Worm (Caenorhabditis elegans) whole organism, mixed stage, embryonic: ENCODE measurements around the gene haf-1.

ENCODE experiments used
- M03D4.4 ChIP-seq: sonication (generic microtip); optimal IDR thresholded peaks from 2 replicates; lab custom pipeline; 2017; ENCODE audit warnings: mild to moderate bottlenecking, missing genetic modification characterization, missing compliant biosample characterization
- bed-3 ChIP-seq: fragments of 200-800 bp; sonication (Bioruptor generic); optimal IDR thresholded peaks from 3 replicates; lab custom pipeline; 2018; ENCODE audit warnings: mild to moderate bottlenecking, missing genetic modification characterization, moderate library complexity, missing compliant biosample characterization
- blmp-1 ChIP-seq: fragments of 150-350 bp; optimal IDR thresholded peaks from 2 replicates; lab custom pipeline; 2014; ENCODE audit warnings: missing biosample characterization, missing genetic modification characterization
- ceh-39 ChIP-seq: fragments of 150-350 bp; optimal IDR thresholded peaks from 2 replicates; lab custom pipeline; 2014; ENCODE audit warnings: missing biosample characterization, missing genetic modification characterization
- ceh-43 ChIP-seq: fragments of 200-800 bp; sonication (Bioruptor generic); optimal IDR thresholded peaks from 2 replicates; lab custom pipeline; 2018; ENCODE audit warnings: mild to moderate bottlenecking, missing genetic modification characterization, moderate library complexity, missing compliant biosample characterization
- ceh-83 ChIP-seq: fragments of 200-800 bp; sonication (Bioruptor generic); optimal IDR thresholded peaks from 2 replicates; lab custom pipeline; 2018; ENCODE audit warnings: mild to moderate bottlenecking, missing genetic modification characterization, missing compliant biosample characterization
- ces-1 ChIP-seq: fragments of 150-350 bp; optimal IDR thresholded peaks from 2 replicates; lab custom pipeline; 2014; ENCODE audit warnings: missing biosample characterization, missing genetic modification reagents, missing genetic modification characterization
- cnd-1 ChIP-seq: fragments of 200-800 bp; sonication (Bioruptor generic); optimal IDR thresholded peaks from 2 replicates; lab custom pipeline; 2018; ENCODE audit warnings: mild to moderate bottlenecking, missing genetic modification characterization, missing compliant biosample characterization
- drap-1 ChIP-seq: fragments of 200-800 bp; sonication (Bioruptor generic); optimal IDR thresholded peaks from 3 replicates; lab custom pipeline; 2018; ENCODE audit warnings: mild to moderate bottlenecking, missing genetic modification characterization, missing compliant biosample characterization
- elt-3 ChIP-seq: fragments of 150-350 bp; optimal IDR thresholded peaks from 2 replicates; lab custom pipeline; 2014; ENCODE audit warnings: missing biosample characterization, missing genetic modification characterization
- flh-1 ChIP-seq: fragments of 200-800 bp; sonication (Bioruptor generic); optimal IDR thresholded peaks from 2 replicates; lab custom pipeline; 2018; ENCODE audit warnings: mild to moderate bottlenecking, missing genetic modification characterization, moderate library complexity, missing compliant biosample characterization
- ham-2 ChIP-seq: fragments of 200-800 bp; sonication (Bioruptor generic); optimal IDR thresholded peaks from 2 replicates; lab custom pipeline; 2018; ENCODE audit warnings: mild to moderate bottlenecking, missing genetic modification characterization, missing compliant biosample characterization
- hlh-1 ChIP-seq: fragments of 150-350 bp; optimal IDR thresholded peaks from 2 replicates; lab custom pipeline; 2014; ENCODE audit warnings: missing biosample characterization, missing genetic modification reagents, missing genetic modification characterization
- lin-13 ChIP-seq: fragments of 150-350 bp; optimal IDR thresholded peaks from 2 replicates; lab custom pipeline; 2014; ENCODE audit warnings: missing biosample characterization, missing genetic modification characterization
- lin-32 ChIP-seq: fragments of 200-800 bp; sonication (Bioruptor generic); optimal IDR thresholded peaks from 2 replicates; lab custom pipeline; 2018; ENCODE audit warnings: mild to moderate bottlenecking, missing genetic modification characterization, missing compliant biosample characterization
- lsy-2 ChIP-seq: fragments of 150-350 bp; optimal IDR thresholded peaks from 2 replicates; lab custom pipeline; 2014; ENCODE audit warnings: missing biosample characterization, missing genetic modification characterization
- mab-5 ChIP-seq: fragments of 150-350 bp; optimal IDR thresholded peaks from 2 replicates; lab custom pipeline; 2014; ENCODE audit warnings: missing biosample characterization, missing genetic modification characterization
- mep-1 ChIP-seq: fragments of 150-350 bp; optimal IDR thresholded peaks from 2 replicates; lab custom pipeline; 2017; ENCODE audit warnings: missing biosample characterization, missing genetic modification reagents, missing genetic modification characterization, inconsistent platforms
- nhr-12 ChIP-seq: fragments of 150-350 bp; optimal IDR thresholded peaks from 2 replicates; lab custom pipeline; 2014; ENCODE audit warnings: missing biosample characterization, missing genetic modification characterization
- nhr-2 ChIP-seq: fragments of 150-350 bp; optimal IDR thresholded peaks from 2 replicates; lab custom pipeline; 2014; ENCODE audit warnings: missing biosample characterization, missing genetic modification characterization
- nhr-237 ChIP-seq: fragments of 150-350 bp; optimal IDR thresholded peaks from 2 replicates; lab custom pipeline; 2014; ENCODE audit warnings: missing biosample characterization, missing genetic modification characterization
- nhr-28 ChIP-seq: fragments of 150-350 bp; optimal IDR thresholded peaks from 2 replicates; lab custom pipeline; 2014; ENCODE audit warnings: missing biosample characterization, missing genetic modification characterization
- nhr-76 ChIP-seq: sonication (generic microtip); optimal IDR thresholded peaks from 2 replicates; lab custom pipeline; 2017; ENCODE audit warnings: missing biosample characterization, missing genetic modification characterization
- pha-4 ChIP-seq: fragments of 150-350 bp; optimal IDR thresholded peaks from 2 replicates; lab custom pipeline; 2018; ENCODE audit warnings: missing biosample characterization, missing genetic modification reagents, missing genetic modification characterization
- snpc-4 ChIP-seq: fragments of 150-350 bp; optimal IDR thresholded peaks from 2 replicates; lab custom pipeline; 2014; ENCODE audit warnings: missing biosample characterization, missing genetic modification characterization
- sptf-1 ChIP-seq: sonication (generic microtip); optimal IDR thresholded peaks from 2 replicates; lab custom pipeline; 2017; ENCODE audit warnings: mild to moderate bottlenecking, missing genetic modification characterization, moderate library complexity, missing compliant biosample characterization
- tbx-8 ChIP-seq: fragments of 200-800 bp; sonication (Bioruptor generic); optimal IDR thresholded peaks from 2 replicates; lab custom pipeline; 2018; ENCODE audit warnings: mild to moderate bottlenecking, missing genetic modification characterization, moderate library complexity, missing compliant biosample characterization
- unc-120 ChIP-seq: sonication (generic microtip); optimal IDR thresholded peaks from 2 replicates; lab custom pipeline; 2017; ENCODE audit warnings: missing genetic modification characterization, missing compliant biosample characterization; ENCODE audit not compliant: poor library complexity, severe bottlenecking
- unc-39 ChIP-seq: fragments of 150-350 bp; optimal IDR thresholded peaks from 2 replicates; lab custom pipeline; 2014; ENCODE audit warnings: missing biosample characterization, missing genetic modification characterization
- unc-62 ChIP-seq: fragments of 150-350 bp; optimal IDR thresholded peaks from 2 replicates; lab custom pipeline; 2014; ENCODE audit warnings: missing biosample characterization, missing genetic modification reagents, missing genetic modification characterization
- zip-8 ChIP-seq: fragments of 150-350 bp; optimal IDR thresholded peaks from 2 replicates; lab custom pipeline; 2014; ENCODE audit warnings: missing biosample characterization, missing genetic modification characterization
- ztf-11 ChIP-seq: fragments of 150-350 bp; optimal IDR thresholded peaks from 2 replicates; lab custom pipeline; 2014; ENCODE audit warnings: missing biosample characterization, missing genetic modification characterization

haf-1 gene

DNA sequence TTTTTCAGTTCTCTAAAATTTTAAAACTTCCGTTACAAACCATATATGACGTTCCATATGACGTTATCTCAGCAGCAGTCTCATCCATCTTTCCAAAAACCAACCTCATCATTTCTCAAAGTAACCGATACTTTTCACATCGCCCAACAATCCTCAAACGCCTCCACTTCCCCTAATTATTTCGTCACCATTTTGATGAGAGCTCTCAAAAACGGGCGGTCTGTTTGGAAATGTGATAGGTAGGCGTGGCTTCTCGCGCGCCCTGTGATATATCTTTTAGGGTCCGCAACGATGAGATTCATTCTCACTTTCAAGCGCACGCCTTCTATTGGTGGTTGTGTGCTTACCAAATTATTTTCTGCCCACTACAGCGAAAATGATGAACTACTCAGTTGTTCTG is 7.9 kb upstream of the haf-1 start, which contains the start of gene trh-1:
TSS of gene trh-1 (plus strand) at position 301 of the 400 bp plus-strand sequence.
- TF ChIP-seq ceh-43, result no peak
- no peak for TF ChIP-seq nhr-237 (tag; lab: Kevin White, UChicago)
- no peak for TF ChIP-seq drap-1 (GFP tag; lab: Kevin White, UChicago)
- no peak for TF ChIP-seq ztf-11 (tag; lab: Kevin White, UChicago)
- TF ChIP-seq blmp-1 (tag; lab: Kevin White, UChicago), result no peak
- no peak for TF ChIP-seq elt-3 (tag; lab: Kevin White, UChicago)
- no peak for TF ChIP-seq lin-13 (tag; lab: Kevin White, UChicago)
- no peak for TF ChIP-seq lsy-2
- TF ChIP-seq nhr-28 (tag; lab: Kevin White, UChicago), result no peak
- no peak for TF ChIP-seq nhr-76 (tag; lab: Kevin White, UChicago)
- no peak for TF ChIP-seq unc-120 (tag; lab: Kevin White, UChicago)
- TF ChIP-seq flh-1, result no peak
- no peak for TF ChIP-seq hlh-1
- no peak for TF ChIP-seq cnd-1 (tag; lab: Kevin White, UChicago)
- TF ChIP-seq lin-32, result no peak
- no peak for TF ChIP-seq mab-5 (tag; lab: Kevin White, UChicago)
- TF ChIP-seq M03D4.4 (tag; lab: Kevin White, UChicago), result no peak

DNA sequence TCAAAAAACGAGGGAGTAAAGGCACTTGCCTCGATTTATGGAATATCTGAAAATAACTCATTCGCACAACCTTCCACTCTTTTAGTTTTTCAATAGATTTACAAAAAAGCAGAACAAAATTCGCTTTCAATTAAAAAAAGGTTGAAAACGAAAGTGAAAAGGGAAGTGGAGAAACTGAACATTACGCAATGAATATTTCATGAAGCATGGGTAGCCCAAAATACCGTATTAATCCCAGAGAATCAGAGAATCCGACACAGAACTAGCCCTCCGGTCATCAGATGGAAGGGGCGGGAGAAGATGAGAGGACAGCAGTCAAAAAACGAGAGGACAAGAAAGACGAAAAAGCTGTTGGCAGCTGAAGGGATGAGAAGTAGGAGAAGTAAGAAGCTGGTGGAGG is 4.8 kb upstream of the haf-1 start, which contains the start of gene C30H6.5:
TSS of gene C30H6.5 (plus strand) at position 301 of the 400 bp plus-strand sequence.
- TF ChIP-seq blmp-1 (tag; lab: Kevin White, UChicago) (no peak), zip-8 (peak; percentile 7), ceh-39 (tag; lab: Kevin White, UChicago) (no peak), flh-1 (no peak)
- TF ChIP-seq, all 35 proteins: peak for 1

DNA sequence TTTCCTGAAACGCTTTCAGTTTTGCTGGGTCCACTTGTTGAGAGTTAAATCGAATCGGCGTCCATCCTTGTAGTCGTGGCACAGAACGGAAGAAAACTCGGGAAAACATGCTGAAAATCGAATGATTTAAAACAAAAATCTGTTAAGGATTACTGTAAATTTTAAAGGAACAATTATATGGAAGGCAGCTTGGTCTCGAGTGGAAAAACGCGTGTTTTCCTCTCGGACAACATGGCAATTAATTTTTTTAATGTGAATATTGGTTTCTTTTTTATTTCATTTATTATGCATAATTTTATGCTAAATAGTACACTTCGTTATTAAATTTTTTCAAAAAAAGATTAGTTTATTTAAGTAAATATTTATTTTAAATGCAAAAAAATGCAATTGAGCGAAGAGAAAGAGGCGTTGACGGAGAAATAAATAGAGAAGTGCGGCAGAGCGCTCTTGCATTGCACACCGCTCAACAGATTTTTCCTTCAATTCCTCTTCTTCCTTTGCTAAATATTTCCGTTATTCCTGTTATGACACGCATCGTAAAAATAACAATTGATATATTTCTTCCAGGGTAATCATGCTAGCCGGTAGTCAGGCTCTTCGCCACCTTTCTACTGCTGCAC is 3.9 kb downstream of the haf-1 start, which contains the start of the genes C30H6.9 and dlat-2:
TSS of gene C30H6.9 (minus strand) at position 110 of the 620 bp plus-strand sequence.
TSS of gene dlat-2 (plus strand) at position 566 of the 620 bp plus-strand sequence.
- TF ChIP-seq lin-32 (no peak), unc-39 (tag; lab: Kevin White, UChicago) (no peak), nhr-76 (tag; lab: Kevin White, UChicago) (no peak), lsy-2 (peak; percentile 31), pha-4 (tag; lab: Kevin White, UChicago) (peak; percentile 38), ceh-83 (GFP tag; lab: Kevin White, UChicago) (no peak), ceh-39 (tag; lab: Kevin White, UChicago) (no peak), ces-1 (GFP tag; lab: Kevin White, UChicago) (peak; percentile 41), elt-3 (tag; lab: Kevin White, UChicago) (no peak), bed-3 (GFP tag; lab: Kevin White, UChicago) (no peak), tbx-8 (GFP tag; lab: Kevin White, UChicago) (no peak), zip-8 (no peak), ham-2 (no peak), blmp-1 (tag; lab: Kevin White, UChicago) (no peak), mep-1 (tag; lab: Kevin White, UChicago) (peak; percentile 22), cnd-1 (tag; lab: Kevin White, UChicago) (no peak), flh-1 (no peak), sptf-1 (no peak), snpc-4 (tag; lab: Kevin White, UChicago) (no peak), lin-13 (tag; lab: Kevin White, UChicago) (no peak), nhr-28 (tag; lab: Kevin White, UChicago) (no peak), nhr-12 (no peak), mab-5 (tag; lab: Kevin White, UChicago) (no peak), ztf-11 (tag; lab: Kevin White, UChicago) (no peak)
- TF ChIP-seq, all 35 proteins: peak for 4

DNA sequence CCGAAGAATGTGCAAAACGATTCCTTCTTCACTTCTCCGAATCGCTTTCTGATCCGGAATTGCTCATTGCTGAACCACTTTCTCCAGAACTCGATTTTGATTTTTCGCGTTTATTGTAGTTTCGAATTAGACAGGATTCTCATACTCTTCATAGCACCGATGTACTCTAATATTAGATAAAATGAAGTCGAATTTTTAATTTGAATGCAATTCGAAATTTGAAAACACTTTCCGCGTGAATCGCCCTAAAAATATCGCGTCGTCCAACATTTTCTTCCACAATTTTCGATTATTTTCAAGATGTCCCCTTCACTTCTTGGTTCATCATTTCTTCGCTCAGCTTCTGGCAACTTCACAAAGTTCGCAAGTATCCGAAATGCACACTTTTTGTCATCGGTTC is 5.8 kb downstream of the haf-1 start, which contains the start of gene C30H6.8:
TSS of gene C30H6.8 (plus strand) at position 301 of the 400 bp plus-strand sequence.
- TF ChIP-seq lsy-2 (no peak), ceh-39 (tag; lab: Kevin White, UChicago) (no peak), drap-1 (GFP tag; lab: Kevin White, UChicago) (no peak), cnd-1 (tag; lab: Kevin White, UChicago) (no peak), nhr-76 (tag; lab: Kevin White, UChicago) (no peak), sptf-1 (no peak), mep-1 (tag; lab: Kevin White, UChicago) (no peak), ces-1 (GFP tag; lab: Kevin White, UChicago) (no peak), unc-62 (GFP tag; lab: Kevin White, UChicago) (no peak), pha-4 (tag; lab: Kevin White, UChicago) (no peak), nhr-2 (tag; lab: Kevin White, UChicago) (no peak), nhr-12 (no peak), zip-8 (no peak), bed-3 (GFP tag; lab: Kevin White, UChicago) (no peak)
